Fruit fly (Drosophila melanogaster): ENCODE measurements around the gene CG12766.
A peak's percentile ranks its signal among the peaks of the same experiment; 100 is the strongest.

Gene CG12766

dm6 chr3L:3902491-3903198 is 37.3 kb downstream of the CG12766 start, which contains the start of gene Ubi-p63E:
TSS of gene Ubi-p63E (minus strand) at chr3L:3903184.
- TF ChIP-seq kay (GFP tag; ENCODE audit: borderline replicate concordance) (peak; percentile 80), CG11617 (GFP tag; optimal IDR thresholded peaks at IDR 0.05) (peak; percentile 63), CG14711 (tag; optimal IDR thresholded peaks at IDR 0.05) (peak; percentile 57), CG7045 (GFP tag; optimal IDR thresholded peaks at IDR 0.05) (peak; percentile 82), Mnt (GFP tag; optimal IDR thresholded peaks at IDR 0.05) (peak; percentile 83), cnc (optimal IDR thresholded peaks at IDR 0.05) (no peak), CG12768 (GFP tag; optimal IDR thresholded peaks at IDR 0.05) (peak; percentile 45), pad (GFP tag; optimal IDR thresholded peaks at IDR 0.05) (peak; percentile 32), ovo (GFP tag; optimal IDR thresholded peaks at IDR 0.05) (peak; percentile 68), bab1 (GFP tag; optimal IDR thresholded peaks at IDR 0.05) (peak; percentile 55), cic (GFP tag; optimal IDR thresholded peaks at IDR 0.05) (peak; percentile 51), CG5204 (GFP tag; optimal IDR thresholded peaks at IDR 0.05) (peak; percentile 78), CG1620 (GFP tag; optimal IDR thresholded peaks at IDR 0.05) (peak; percentile 54), tj (GFP tag; optimal IDR thresholded peaks at IDR 0.05) (no peak), CG33017 (tag; optimal IDR thresholded peaks at IDR 0.05) (peak; percentile 50), Crg-1 (GFP tag; optimal IDR thresholded peaks at IDR 0.05) (peak; percentile 46), Hr96 (GFP tag; optimal IDR thresholded peaks at IDR 0.05) (peak; percentile 51), Clk (GFP tag; optimal IDR thresholded peaks at IDR 0.05) (peak; percentile 47), toe (GFP tag; optimal IDR thresholded peaks at IDR 0.05) (peak; percentile 86), CG7101 (tag; optimal IDR thresholded peaks at IDR 0.05) (peak; percentile 56)

- peak; percentile 95 for TF ChIP-seq kay (GFP tag; ENCODE audit: borderline replicate concordance)
- TF ChIP-seq Crg-1 (GFP tag; optimal IDR thresholded peaks at IDR 0.05) = peak; percentile 4
- peak; percentile 10 for TF ChIP-seq CG5204 (GFP tag; optimal IDR thresholded peaks at IDR 0.05)
- TF ChIP-seq Hr96 (GFP tag; optimal IDR thresholded peaks at IDR 0.05) = no peak
- no peak for TF ChIP-seq ovo (GFP tag; optimal IDR thresholded peaks at IDR 0.05)
- no peak for TF ChIP-seq cic (GFP tag; optimal IDR thresholded peaks at IDR 0.05)
- TF ChIP-seq CG1620 (GFP tag; optimal IDR thresholded peaks at IDR 0.05) = no peak
- TF ChIP-seq bab1 (GFP tag; optimal IDR thresholded peaks at IDR 0.05) = no peak
- no peak for TF ChIP-seq CG11617 (GFP tag; optimal IDR thresholded peaks at IDR 0.05)
- TF ChIP-seq pad (GFP tag; optimal IDR thresholded peaks at IDR 0.05) = no peak
- peak; percentile 67 for TF ChIP-seq CG12768 (GFP tag; optimal IDR thresholded peaks at IDR 0.05)
- TF ChIP-seq tj (GFP tag; optimal IDR thresholded peaks at IDR 0.05) = peak; percentile 87
- TF ChIP-seq cnc (optimal IDR thresholded peaks at IDR 0.05) = no peak
- TF ChIP-seq toe (GFP tag; optimal IDR thresholded peaks at IDR 0.05) = no peak
- peak; percentile 1 for TF ChIP-seq Clk (GFP tag; optimal IDR thresholded peaks at IDR 0.05)
- TF ChIP-seq CG7045 (GFP tag; optimal IDR thresholded peaks at IDR 0.05) = no peak
- peak; percentile 22 for TF ChIP-seq Mnt (GFP tag; optimal IDR thresholded peaks at IDR 0.05)
- TF ChIP-seq CG33017 (tag; optimal IDR thresholded peaks at IDR 0.05) = no peak
- no peak for TF ChIP-seq CG14711 (tag; optimal IDR thresholded peaks at IDR 0.05)
- no peak for TF ChIP-seq CG7101 (tag; optimal IDR thresholded peaks at IDR 0.05)
Observed at dm6 chr3L:3901865-3902490, 37.9 kb downstream of the CG12766 start.

DNA sequence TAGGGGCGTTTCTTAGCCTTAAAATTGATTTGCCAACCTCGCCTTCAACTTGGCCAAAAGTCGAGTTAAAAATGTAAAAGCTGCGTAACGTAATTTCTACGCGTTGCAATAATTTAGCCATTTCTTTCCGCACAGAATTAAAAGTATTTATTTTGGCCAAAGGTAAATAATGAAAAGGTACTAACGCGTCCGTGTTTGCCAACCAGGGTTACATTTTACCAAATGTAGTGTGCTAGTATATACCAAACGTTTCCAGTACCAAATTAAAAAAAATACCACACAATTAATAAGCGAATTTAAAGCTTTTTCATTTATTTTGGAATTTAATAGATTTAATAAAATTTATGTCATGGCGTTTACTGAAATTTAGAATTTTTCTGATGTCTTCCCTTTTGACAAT is 40.9 kb downstream of the CG12766 start, which contains the start of gene Ccz1:
Gene Ccz1 (minus strand): TSS at position 179 of the 400 bp plus-strand sequence.
- TF ChIP-seq kay (GFP tag; ENCODE audit: borderline replicate concordance) = peak; percentile 84
- TF ChIP-seq tj (GFP tag; optimal IDR thresholded peaks at IDR 0.05) = peak; percentile 28
- TF ChIP-seq Crg-1 (GFP tag; optimal IDR thresholded peaks at IDR 0.05) = peak; percentile 91
- peak; percentile 58 for TF ChIP-seq CG7045 (GFP tag; optimal IDR thresholded peaks at IDR 0.05)
- peak; percentile 61 for TF ChIP-seq CG11617 (GFP tag; optimal IDR thresholded peaks at IDR 0.05)
- TF ChIP-seq CG1620 (GFP tag; optimal IDR thresholded peaks at IDR 0.05) = peak; percentile 82
- no peak for TF ChIP-seq Clk (GFP tag; optimal IDR thresholded peaks at IDR 0.05)
- TF ChIP-seq Mnt (GFP tag; optimal IDR thresholded peaks at IDR 0.05) = peak; percentile 44
- TF ChIP-seq cnc (optimal IDR thresholded peaks at IDR 0.05) = no peak
- peak; percentile 58 for TF ChIP-seq CG5204 (GFP tag; optimal IDR thresholded peaks at IDR 0.05)
- peak; percentile 84 for TF ChIP-seq ovo (GFP tag; optimal IDR thresholded peaks at IDR 0.05)
- TF ChIP-seq CG33017 (tag; optimal IDR thresholded peaks at IDR 0.05) = peak; percentile 47
- TF ChIP-seq CG14711 (tag; optimal IDR thresholded peaks at IDR 0.05) = peak; percentile 11
- peak; percentile 48 for TF ChIP-seq cic (GFP tag; optimal IDR thresholded peaks at IDR 0.05)
- TF ChIP-seq CG7101 (tag; optimal IDR thresholded peaks at IDR 0.05) = peak; percentile 73
- TF ChIP-seq Hr96 (GFP tag; optimal IDR thresholded peaks at IDR 0.05) = peak; percentile 4
- TF ChIP-seq pad (GFP tag; optimal IDR thresholded peaks at IDR 0.05) = peak; percentile 47
- TF ChIP-seq bab1 (GFP tag; optimal IDR thresholded peaks at IDR 0.05) = peak; percentile 9
- TF ChIP-seq CG12768 (GFP tag; optimal IDR thresholded peaks at IDR 0.05) = peak; percentile 44
- peak; percentile 49 for TF ChIP-seq toe (GFP tag; optimal IDR thresholded peaks at IDR 0.05)

- peak; percentile 24 for TF ChIP-seq CG7101 (tag; optimal IDR thresholded peaks at IDR 0.05)
- TF ChIP-seq cnc (optimal IDR thresholded peaks at IDR 0.05) = no peak
- TF ChIP-seq CG5204 (GFP tag; optimal IDR thresholded peaks at IDR 0.05) = no peak
- peak; percentile 73 for TF ChIP-seq Crg-1 (GFP tag; optimal IDR thresholded peaks at IDR 0.05)
- TF ChIP-seq toe (GFP tag; optimal IDR thresholded peaks at IDR 0.05) = no peak
- peak; percentile 37 for TF ChIP-seq CG12768 (GFP tag; optimal IDR thresholded peaks at IDR 0.05)
- TF ChIP-seq Hr96 (GFP tag; optimal IDR thresholded peaks at IDR 0.05) = no peak
- peak; percentile 47 for TF ChIP-seq CG14711 (tag; optimal IDR thresholded peaks at IDR 0.05)
- peak; percentile 19 for TF ChIP-seq bab1 (GFP tag; optimal IDR thresholded peaks at IDR 0.05)
- TF ChIP-seq Clk (GFP tag; optimal IDR thresholded peaks at IDR 0.05) = no peak
- TF ChIP-seq CG1620 (GFP tag; optimal IDR thresholded peaks at IDR 0.05) = peak; percentile 37
- peak; percentile 39 for TF ChIP-seq Mnt (GFP tag; optimal IDR thresholded peaks at IDR 0.05)
- peak; percentile 3 for TF ChIP-seq CG11617 (GFP tag; optimal IDR thresholded peaks at IDR 0.05)
- peak; percentile 6 for TF ChIP-seq CG7045 (GFP tag; optimal IDR thresholded peaks at IDR 0.05)
- no peak for TF ChIP-seq kay (GFP tag; ENCODE audit: borderline replicate concordance)
- no peak for TF ChIP-seq CG33017 (tag; optimal IDR thresholded peaks at IDR 0.05)
- no peak for TF ChIP-seq tj (GFP tag; optimal IDR thresholded peaks at IDR 0.05)
- TF ChIP-seq pad (GFP tag; optimal IDR thresholded peaks at IDR 0.05) = peak; percentile 33
- peak; percentile 37 for TF ChIP-seq cic (GFP tag; optimal IDR thresholded peaks at IDR 0.05)
Observed at dm6 chr3L:3896553-3897034, 43.3 kb downstream of the CG12766 start, which contains the start of the genes Gr63a and Lamtor4. TSS of gene Gr63a (minus strand) at chr3L:3896603. TSS of gene Lamtor4 (plus strand) at chr3L:3896900.
